Worm (Caenorhabditis elegans) whole organism, young adult: ENCODE data around the gene scyl-1.

Source experiments
- B0336.3 ChIP-seq: fragments of 200-800 bp; sonication (Bioruptor generic); IDR thresholded peaks from 2 replicates; pipeline ENCODE4 v1.3.6; 2022; ENCODE audit warnings: missing genetic modification characterization, missing compliant biosample characterization
- madf-6 ChIP-seq: fragments of 200-800 bp; sonication (Bioruptor generic); IDR thresholded peaks from 2 replicates; pipeline ENCODE4 v1.3.6; 2022; ENCODE audit warnings: missing genetic modification reagents, missing genetic modification characterization, missing compliant biosample characterization
- ztf-25 ChIP-seq: fragments of 200-800 bp; sonication (Bioruptor generic); IDR thresholded peaks from 2 replicates; pipeline ENCODE4 v1.3.6; 2022; ENCODE audit warnings: missing genetic modification reagents, missing genetic modification characterization, missing compliant biosample characterization

ce11 chrV:13003378-13003777 lies 38.1 kb downstream of the scyl-1 start:
- no peak for TF ChIP-seq ztf-25
- TF ChIP-seq B0336.3 = peak; percentile 37
- peak; percentile 65 for TF ChIP-seq madf-6 (GFP tag; lab: Robert Waterston, UW)
